Fruit fly (Drosophila melanogaster): ENCODE results near the gene ND-B22.
A peak's percentile ranks its signal among the peaks of the same experiment; 100 is the strongest.

ND-B22 gene

DNA sequence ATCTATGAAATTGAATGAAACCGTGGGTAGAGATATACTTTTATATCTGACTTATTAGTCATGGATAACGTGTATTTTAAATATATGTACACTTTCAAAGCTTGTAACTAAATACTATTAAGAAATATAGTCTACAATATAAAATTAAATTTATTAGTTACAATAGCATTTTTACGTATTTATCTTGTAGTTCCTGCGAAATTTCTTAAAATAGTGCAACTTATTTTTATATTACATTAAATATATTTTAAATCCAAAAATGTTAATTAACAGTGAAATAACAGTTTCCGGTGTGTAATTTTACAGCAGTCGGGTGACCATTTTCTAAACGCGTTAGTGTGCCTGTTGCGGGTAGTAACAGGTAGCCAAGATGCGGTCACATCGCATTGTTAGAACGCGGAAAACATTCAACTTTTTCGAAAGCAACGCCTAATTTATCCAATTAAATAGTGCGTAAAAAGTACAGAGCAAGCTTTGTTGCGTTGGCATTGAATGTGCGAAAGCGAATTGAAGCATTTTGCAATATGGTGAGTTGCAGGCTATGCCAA is 27.8 kb upstream of the ND-B22 start, which contains the start of the genes CG10859 and CG7110 (continued):
- TF ChIP-seq D19B (GFP tag; optimal IDR thresholded peaks at IDR 0.05), result no peak
- TF ChIP-seq CG9215 (GFP tag; IDR thresholded peaks at IDR 0.05), result no peak
- no peak for TF ChIP-seq CG30431 (GFP tag; optimal IDR thresholded peaks at IDR 0.05)
- no peak for TF ChIP-seq D (optimal IDR thresholded peaks at IDR 0.05)
- no peak for TF ChIP-seq D (GFP tag; optimal IDR thresholded peaks at IDR 0.05)
- TF ChIP-seq ase (GFP tag; IDR thresholded peaks at IDR 0.05), result no peak; the same call in 2 of the 3 replicates
- TF ChIP-seq CG17912 (GFP tag; optimal IDR thresholded peaks at IDR 0.05), result peak; percentile 56
- peak; percentile 29; the same call in 1 of the 2 replicates for TF ChIP-seq Bgb (GFP tag; IDR thresholded peaks at IDR 0.05; ENCODE audit: partially characterized antibody)
- peak; percentile 91 for TF ChIP-seq Med (GFP tag)
- no peak for TF ChIP-seq otp (GFP tag; IDR thresholded peaks at IDR 0.05)
- TF ChIP-seq ind (GFP tag; optimal IDR thresholded peaks at IDR 0.05), result no peak
- no peak for TF ChIP-seq schlank (tag; optimal IDR thresholded peaks at IDR 0.05)
- TF ChIP-seq Mrtf (GFP tag; IDR thresholded peaks at IDR 0.05), result no peak
- no peak for TF ChIP-seq her (GFP tag; optimal IDR thresholded peaks at IDR 0.05)
- peak; percentile 43 for TF ChIP-seq CG2202 (tag; optimal IDR thresholded peaks at IDR 0.05)
- TF ChIP-seq bbx (GFP tag; IDR thresholded peaks at IDR 0.05; ENCODE audit: partially characterized antibody), result no peak
- TF ChIP-seq Eip74EF (GFP tag; optimal IDR thresholded peaks at IDR 0.05), result peak in 1 of 2 experiments; percentile 55
- peak; percentile 78 for TF ChIP-seq NfI (GFP tag; optimal IDR thresholded peaks at IDR 0.05)
- TF ChIP-seq CG33557 (GFP tag; optimal IDR thresholded peaks at IDR 0.05), result peak; percentile 32
- TF ChIP-seq bcd (GFP tag; optimal IDR thresholded peaks at IDR 0.05), result peak; percentile 63
- TF ChIP-seq ash1 (GFP tag; optimal IDR thresholded peaks at IDR 0.05), result peak; percentile 46
- no peak for TF ChIP-seq jing (GFP tag; optimal IDR thresholded peaks at IDR 0.05)
- TF ChIP-seq Atf3 (GFP tag; optimal IDR thresholded peaks at IDR 0.05), result no peak
- TF ChIP-seq exex (tag; optimal IDR thresholded peaks at IDR 0.05), result no peak
- no peak for TF ChIP-seq Dip3 (GFP tag; optimal IDR thresholded peaks at IDR 0.05)
- no peak for TF ChIP-seq CG30403 (GFP tag; optimal IDR thresholded peaks at IDR 0.05)
- no peak for TF ChIP-seq tll (GFP tag; optimal IDR thresholded peaks at IDR 0.05)
- peak; percentile 66 for TF ChIP-seq Hmr (GFP tag; optimal IDR thresholded peaks at IDR 0.05)
- no peak for TF ChIP-seq sob (GFP tag; IDR thresholded peaks at IDR 0.05)
- no peak for TF ChIP-seq wdn (GFP tag; IDR thresholded peaks at IDR 0.05)
- no peak for TF ChIP-seq CG4404 (GFP tag; IDR thresholded peaks at IDR 0.05)
- TF ChIP-seq caup (GFP tag; optimal IDR thresholded peaks at IDR 0.05; ENCODE audit: severe bottlenecking), result peak; percentile 79
- no peak for TF ChIP-seq Hr3 (GFP tag; optimal IDR thresholded peaks at IDR 0.05)
- TF ChIP-seq ems (GFP tag; optimal IDR thresholded peaks at IDR 0.05), result no peak
- no peak for TF ChIP-seq cwo (GFP tag; optimal IDR thresholded peaks at IDR 0.05)
- peak; percentile 55; the same call in 1 of the 2 replicates for TF ChIP-seq CG32532 (GFP tag; IDR thresholded peaks at IDR 0.05)
- TF ChIP-seq CG34376 (GFP tag; optimal IDR thresholded peaks at IDR 0.05), result peak; percentile 56
- TF ChIP-seq CG8388 (GFP tag; optimal IDR thresholded peaks at IDR 0.05), result peak; percentile 35
- TF ChIP-seq Hr51 (GFP tag; optimal IDR thresholded peaks at IDR 0.05), result peak in 1 of 2 experiments; percentile 46
- peak; percentile 77 for TF ChIP-seq CG9797 (GFP tag; optimal IDR thresholded peaks at IDR 0.05)
- TF ChIP-seq Tbp (GFP tag; optimal IDR thresholded peaks at IDR 0.05), result no peak
- TF ChIP-seq HLH4C (GFP tag; IDR thresholded peaks at IDR 0.05; ENCODE audit: partially characterized antibody), result no peak
- TF ChIP-seq lola (GFP tag; optimal IDR thresholded peaks at IDR 0.05), result no peak
- no peak for TF ChIP-seq cato (GFP tag; optimal IDR thresholded peaks at IDR 0.05; ENCODE audit: borderline replicate concordance)
- TF ChIP-seq zen2 (GFP tag; IDR thresholded peaks at IDR 0.05; ENCODE audit: partially characterized antibody), result no peak
- peak; percentile 26; the same call in 1 of the 2 replicates for TF ChIP-seq CG14014 (GFP tag; IDR thresholded peaks at IDR 0.05)
- TF ChIP-seq dmrt99B (tag; optimal IDR thresholded peaks at IDR 0.05), result peak; percentile 38
- peak; percentile 61 for TF ChIP-seq CG9727 (GFP tag; optimal IDR thresholded peaks at IDR 0.05)
- TF ChIP-seq Max (GFP tag; optimal IDR thresholded peaks at IDR 0.05), result peak; percentile 59

All from whole organism, embryonic.